Worm (Caenorhabditis elegans): ENCODE results near the gene mtr-4.

DNA sequence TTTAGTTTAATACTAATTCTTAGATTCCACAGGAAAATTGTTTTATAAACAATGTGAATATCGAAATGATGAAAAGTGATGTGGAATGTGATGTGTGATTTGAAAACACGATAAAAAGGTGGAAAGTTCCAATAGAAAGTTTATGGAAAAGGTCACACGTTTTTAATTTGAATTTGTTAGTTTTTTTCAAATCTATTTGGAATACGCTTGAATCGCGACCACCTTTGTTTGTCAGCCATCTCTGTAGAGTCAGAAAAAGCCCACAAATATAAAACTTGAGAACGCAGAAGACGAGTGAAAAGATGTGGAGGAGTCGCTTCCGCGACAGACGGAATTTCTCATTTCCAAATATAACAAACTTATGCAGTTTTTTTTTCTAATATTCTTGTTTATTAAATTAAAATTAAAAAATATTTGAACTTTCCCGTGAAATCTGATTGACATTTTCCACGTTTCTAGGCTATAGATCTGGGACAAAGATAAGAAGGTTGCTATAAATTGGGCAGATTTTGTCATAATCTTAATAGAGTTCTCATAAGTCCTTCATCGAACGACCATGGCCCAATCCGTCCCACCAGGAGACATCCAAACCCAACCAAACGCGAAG lies 15.6 kb downstream of the mtr-4 start, which contains the start of the genes kin-24 and msp-56:
- TF ChIP-seq nhr-12 (tag; optimal IDR thresholded peaks at IDR 0.05) (no peak), mdl-1 (tag; optimal IDR thresholded peaks at IDR 0.05) (no peak), egl-27 (tag; optimal IDR thresholded peaks at IDR 0.05) (no peak), nhr-25 (tag; optimal IDR thresholded peaks at IDR 0.05) (no peak)

Data from whole organism, L2 larva.